Fruit fly (Drosophila melanogaster): ENCODE measurements around the gene Pus1.
A peak's percentile ranks its signal among the peaks of the same experiment; 100 is the strongest.

Pus1 gene

DNA sequence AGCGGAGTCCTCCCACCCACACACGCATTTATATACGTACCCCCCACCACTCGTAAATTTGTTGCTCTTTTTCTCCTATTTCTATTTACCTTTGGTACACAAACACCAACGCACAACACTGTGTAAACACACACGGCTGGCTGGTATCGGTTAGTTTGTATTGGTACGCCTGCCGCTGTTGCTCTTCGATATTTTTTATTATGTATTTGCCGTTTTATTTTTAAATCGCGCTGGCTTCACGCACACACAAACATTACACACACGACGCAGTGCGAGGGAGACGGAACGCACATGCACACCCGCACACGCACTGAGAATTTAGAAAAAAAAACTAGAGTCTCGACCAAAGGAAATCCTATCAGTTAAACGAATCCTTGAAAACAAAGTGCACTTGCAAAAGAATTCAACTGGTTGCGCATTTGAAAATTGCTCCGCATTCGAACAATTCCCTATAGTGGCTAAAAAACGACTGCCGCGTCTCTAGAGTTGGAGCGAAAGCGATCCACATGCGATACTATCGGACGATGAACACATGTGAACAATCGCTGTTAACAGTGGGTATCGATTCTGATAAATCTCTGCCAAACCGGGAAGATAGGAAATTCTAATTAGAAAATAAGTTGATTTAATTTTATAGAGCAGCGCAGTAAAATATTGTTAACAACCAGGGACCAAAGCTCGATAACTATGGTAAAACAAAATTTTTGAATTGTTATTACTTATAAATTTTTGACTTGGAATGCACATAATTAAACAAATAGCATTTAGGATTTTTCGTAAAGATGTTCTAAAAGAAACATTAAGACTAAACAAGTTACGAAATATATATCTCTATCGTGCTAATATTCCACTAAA is 41.6 kb downstream of the Pus1 start (continued):
- TF ChIP-seq CG1529 (GFP tag; optimal IDR thresholded peaks at IDR 0.05) (peak; percentile 86), oc (tag; optimal IDR thresholded peaks at IDR 0.05) (peak; percentile 63), CG12659 (GFP tag; optimal IDR thresholded peaks at IDR 0.05) (peak; percentile 41), CG3995 (GFP tag; optimal IDR thresholded peaks at IDR 0.05) (no peak), CG7928 (GFP tag; optimal IDR thresholded peaks at IDR 0.05) (peak; percentile 49), BtbVII (GFP tag; optimal IDR thresholded peaks at IDR 0.05) (peak; percentile 81), CG13624 (GFP tag; optimal IDR thresholded peaks at IDR 0.05) (peak; percentile 76), CG4820 (GFP tag; optimal IDR thresholded peaks at IDR 0.05) (no peak), CG15514 (GFP tag; optimal IDR thresholded peaks at IDR 0.05) (peak; percentile 71), CG10274 (GFP tag; optimal IDR thresholded peaks at IDR 0.05) (peak; percentile 61), cg (GFP tag; optimal IDR thresholded peaks at IDR 0.05) (peak; percentile 94), chinmo (GFP tag; IDR thresholded peaks at IDR 0.05; ENCODE audit: partially characterized antibody) (peak; percentile 98), dan (GFP tag; IDR thresholded peaks at IDR 0.05) (no peak), mld (GFP tag; IDR thresholded peaks at IDR 0.05; ENCODE audit: partially characterized antibody) (peak; percentile 97), Ravus (GFP tag; IDR thresholded peaks at IDR 0.05) (no peak), ci (GFP tag; IDR thresholded peaks at IDR 0.05) (peak; percentile 87), ac (GFP tag; optimal IDR thresholded peaks at IDR 0.05) (peak; percentile 92), gsb-n (tag; optimal IDR thresholded peaks at IDR 0.05) (peak; percentile 63), CG14667 (GFP tag; IDR thresholded peaks at IDR 0.05) (no peak), zf30C (GFP tag; optimal IDR thresholded peaks at IDR 0.05) (no peak), ftz-f1 (GFP tag; optimal IDR thresholded peaks at IDR 0.05) (peak; percentile 27), Taf1 (GFP tag; IDR thresholded peaks at IDR 0.05) (no peak), ash1 (GFP tag; optimal IDR thresholded peaks at IDR 0.05) (peak; percentile 92), CG8359 (GFP tag; optimal IDR thresholded peaks at IDR 0.05; ENCODE audit: borderline replicate concordance) (peak; percentile 51), Hsf (GFP tag; optimal IDR thresholded peaks at IDR 0.05) (no peak), disco-r (GFP tag; optimal IDR thresholded peaks at IDR 0.05) (peak; percentile 63), CG13287 (GFP tag; IDR thresholded peaks at IDR 0.05; ENCODE audit: partially characterized antibody) (peak; percentile 88), Antp (GFP tag; optimal IDR thresholded peaks at IDR 0.05) (no peak), NK7.1 (GFP tag; optimal IDR thresholded peaks at IDR 0.05) (peak; percentile 4), CG6854 (GFP tag; optimal IDR thresholded peaks at IDR 0.05) (peak; percentile 78), ato (GFP tag; IDR thresholded peaks at IDR 0.05; ENCODE audit: partially characterized antibody) (peak; percentile 97), CG11398 (GFP tag; optimal IDR thresholded peaks at IDR 0.05) (peak; percentile 57), Optix (GFP tag; IDR thresholded peaks at IDR 0.05) (no peak), ro (GFP tag; IDR thresholded peaks at IDR 0.05) (no peak), D (optimal IDR thresholded peaks at IDR 0.05) (no peak), D (GFP tag; optimal IDR thresholded peaks at IDR 0.05) (peak; percentile 50), hkb (optimal IDR thresholded peaks at IDR 0.05) (no peak), hkb (GFP tag; IDR thresholded peaks at IDR 0.05) (peak; percentile 83), CG6791 (GFP tag; IDR thresholded peaks at IDR 0.05; ENCODE audit: partially characterized antibody) (peak; percentile 99), ATbp (GFP tag; optimal IDR thresholded peaks at IDR 0.05) (peak; percentile 95), CG15696 (tag; optimal IDR thresholded peaks at IDR 0.05) (peak; percentile 91), CG10431 (GFP tag; optimal IDR thresholded peaks at IDR 0.05) (peak; percentile 88), Dip2 (GFP tag; IDR thresholded peaks at IDR 0.05) (no peak), p53 (GFP tag; optimal IDR thresholded peaks at IDR 0.05) (no peak), CG15479 (GFP tag; optimal IDR thresholded peaks at IDR 0.05) (peak; percentile 95), CG10979 (tag; optimal IDR thresholded peaks at IDR 0.05) (no peak), CG14441 (GFP tag; IDR thresholded peaks at IDR 0.05) (peak; percentile 25; the same call in 1 of the 2 replicates), MBD-R2 (GFP tag; IDR thresholded peaks at IDR 0.05) (peak; percentile 38; the same call in 1 of the 2 replicates), twi (tag; optimal IDR thresholded peaks at IDR 0.05) (peak; percentile 91)

All from whole organism, embryonic.